Fruit fly (Drosophila melanogaster) whole organism, embryonic: ENCODE results near the gene alphaCOP.

Experiments
- CG10366 ChIP-seq: fragments of 200-800 bp; sonication (Bioruptor generic); IDR thresholded peaks from 2 replicates; pipeline ENCODE4 v1.3.6; 2022; ENCODE audit warnings: missing biosample characterization, missing genetic modification characterization
- CG11695 ChIP-seq: fragments of 200-800 bp; sonication (Bioruptor generic); IDR thresholded peaks from 3 replicates; pipeline ENCODE4 v1.3.6; 2022; ENCODE audit warnings: missing biosample characterization, missing genetic modification characterization
- CG12071 ChIP-seq: fragments of 200-800 bp; sonication (Bioruptor generic); optimal IDR thresholded peaks from 3 replicates; lab custom pipeline; 2018; ENCODE audit warnings: missing biosample characterization, mild to moderate bottlenecking, missing genetic modification characterization
- CG12659 ChIP-seq: fragments of 200-800 bp; sonication (Bioruptor generic); optimal IDR thresholded peaks from 3 replicates; lab custom pipeline; 2017; ENCODE audit warnings: mild to moderate bottlenecking, missing biosample characterization, missing genetic modification reagents, missing genetic modification characterization
- CG12942 ChIP-seq: fragments of 200-800 bp; sonication (Bioruptor generic); optimal IDR thresholded peaks from 3 replicates; lab custom pipeline; 2016; ENCODE audit warnings: missing biosample characterization, missing genetic modification characterization
- CG13624 ChIP-seq: fragments of 200-800 bp; sonication (Bioruptor generic); optimal IDR thresholded peaks from 2 replicates; lab custom pipeline; 2016; ENCODE audit warnings: missing biosample characterization, missing genetic modification characterization
- CG13775 ChIP-seq: fragments of 200-800 bp; sonication (Bioruptor generic); optimal IDR thresholded peaks from 3 replicates; lab custom pipeline; 2017; ENCODE audit warnings: missing biosample characterization, mild to moderate bottlenecking, missing genetic modification characterization
- CG14050 ChIP-seq: fragments of 200-800 bp; sonication (Bioruptor generic); IDR thresholded peaks from 3 replicates; pipeline ENCODE4 v1.3.6; 2022; ENCODE audit warnings: missing biosample characterization, missing genetic modification characterization
- CG14667 ChIP-seq: fragments of 200-800 bp; sonication (Bioruptor generic); IDR thresholded peaks from 2 replicates; pipeline ENCODE4 v1.3.6; 2022; ENCODE audit warnings: missing biosample characterization, missing genetic modification characterization
- CG15514 ChIP-seq: fragments of 200-800 bp; sonication (Bioruptor generic); optimal IDR thresholded peaks from 3 replicates; lab custom pipeline; 2017; ENCODE audit warnings: missing biosample characterization, missing genetic modification characterization, mild to moderate bottlenecking, moderate library complexity, missing genetic modification reagents
- CG15601 ChIP-seq: fragments of 200-800 bp; sonication (Bioruptor generic); optimal IDR thresholded peaks from 3 replicates; lab custom pipeline; 2019; ENCODE audit warnings: missing biosample characterization, mild to moderate bottlenecking, missing genetic modification characterization, moderate library complexity
- CG17829 ChIP-seq: fragments of 200-800 bp; optimal IDR thresholded peaks from 2 replicates; lab custom pipeline; 2019; ENCODE audit warnings: missing biosample characterization, mild to moderate bottlenecking, missing genetic modification characterization, moderate library complexity
- CG30403 ChIP-seq: fragments of 200-800 bp; sonication (Bioruptor generic); optimal IDR thresholded peaks from 3 replicates; lab custom pipeline; 2016; ENCODE audit warnings: missing biosample characterization, missing genetic modification characterization
- CG32532 ChIP-seq: fragments of 200-800 bp; sonication (Bioruptor generic); IDR thresholded peaks from 2 replicates; pipeline ENCODE4 v1.3.6; 2022; ENCODE audit warnings: missing biosample characterization, missing genetic modification characterization
- CG34376 ChIP-seq: fragments of 200-800 bp; sonication (Bioruptor generic); optimal IDR thresholded peaks from 2 replicates; lab custom pipeline; 2018; ENCODE audit warnings: missing biosample characterization, mild to moderate bottlenecking, missing genetic modification characterization
- CG43689 ChIP-seq: fragments of 200-800 bp; sonication (Bioruptor generic); IDR thresholded peaks from 2 replicates; pipeline ENCODE4 v1.3.6; 2022; ENCODE audit warnings: missing biosample characterization, missing genetic modification characterization
- CG8478 ChIP-seq: fragments of >200 bp; optimal IDR thresholded peaks from 2 replicates; lab custom pipeline; 2018
- CG9215 ChIP-seq: fragments of 200-800 bp; sonication (Bioruptor generic); IDR thresholded peaks from 2 replicates; pipeline ENCODE4 v1.3.6; 2022; ENCODE audit warnings: missing biosample characterization, missing genetic modification characterization
- CG9727 ChIP-seq: fragments of 200-800 bp; sonication (Bioruptor generic); optimal IDR thresholded peaks from 3 replicates; lab custom pipeline; 2017; ENCODE audit warnings: missing biosample characterization, mild to moderate bottlenecking, missing genetic modification characterization
- CG9797 ChIP-seq: fragments of 200-800 bp; sonication (Bioruptor generic); optimal IDR thresholded peaks from 3 replicates; lab custom pipeline; 2018; ENCODE audit warnings: missing biosample characterization, mild to moderate bottlenecking, missing genetic modification characterization
- Dbx ChIP-seq: fragments of 200-800 bp; sonication (Bioruptor generic); IDR thresholded peaks from 3 replicates; pipeline ENCODE4 v1.3.6; 2022; ENCODE audit warnings: missing biosample characterization, missing genetic modification characterization
- Drgx ChIP-seq: fragments of 200-800 bp; sonication (Bioruptor generic); IDR thresholded peaks from 2 replicates; pipeline ENCODE4 v1.3.6; 2022; ENCODE audit warnings: missing biosample characterization, missing genetic modification characterization
- Ets97D ChIP-seq: fragments of 200-800 bp; sonication (Bioruptor generic); optimal IDR thresholded peaks from 3 replicates; lab custom pipeline; 2016; ENCODE audit warnings: missing biosample characterization, missing genetic modification characterization
- Hand ChIP-seq: fragments of 200-800 bp; sonication (Bioruptor generic); optimal IDR thresholded peaks from 2 replicates; lab custom pipeline; 2017; ENCODE audit warnings: mild to moderate bottlenecking, missing biosample characterization, missing genetic modification reagents, missing genetic modification characterization
- Hsf ChIP-seq: fragments of 200-800 bp; sonication (Bioruptor generic); optimal IDR thresholded peaks from 3 replicates; lab custom pipeline; 2016; ENCODE audit warnings: missing biosample characterization, missing genetic modification characterization
- Myb ChIP-seq: fragments of 200-800 bp; sonication (Bioruptor generic); optimal IDR thresholded peaks from 2 replicates; lab custom pipeline; 2016; ENCODE audit warnings: missing biosample characterization, missing genetic modification characterization
- Neu2 ChIP-seq: fragments of 200-800 bp; sonication (Bioruptor generic); optimal IDR thresholded peaks from 3 replicates; lab custom pipeline; 2016; ENCODE audit warnings: missing biosample characterization, missing genetic modification characterization, borderline replicate concordance
- Oaz ChIP-seq: fragments of 200-800 bp; sonication (Bioruptor generic); IDR thresholded peaks from 2 replicates; pipeline ENCODE4 v1.3.6; 2022; ENCODE audit warnings: missing biosample characterization, missing genetic modification characterization
- Optix ChIP-seq: fragments of 200-800 bp; sonication (Bioruptor generic); IDR thresholded peaks from 3 replicates; pipeline ENCODE4 v1.3.6; 2022; ENCODE audit warnings: missing biosample characterization, missing genetic modification characterization
- Poxn ChIP-seq: fragments of 200-800 bp; sonication (Bioruptor generic); IDR thresholded peaks from 2 replicates; pipeline ENCODE4 v1.3.6; 2022; ENCODE audit warnings: missing biosample characterization, missing genetic modification characterization
- Scr ChIP-seq: fragments of 200-800 bp; sonication (Bioruptor generic); IDR thresholded peaks from 2 replicates; pipeline ENCODE4 v1.3.6; 2022; ENCODE audit warnings: missing biosample characterization, missing genetic modification characterization; ENCODE audit not compliant: partially characterized antibody
- TFAM ChIP-seq: fragments of 200-800 bp; sonication (Bioruptor generic); optimal IDR thresholded peaks from 2 replicates; lab custom pipeline; 2017; ENCODE audit warnings: missing biosample characterization, missing genetic modification characterization, inconsistent platforms
- Xrp1 ChIP-seq: fragments of 200-800 bp; sonication (Bioruptor generic); IDR thresholded peaks from 2 replicates; pipeline ENCODE4 v1.3.6; 2022; ENCODE audit warnings: missing biosample characterization, missing genetic modification characterization
- chm ChIP-seq: fragments of 200-800 bp; sonication (Bioruptor generic); IDR thresholded peaks from 2 replicates; pipeline ENCODE4 v1.3.6; 2022; ENCODE audit warnings: missing biosample characterization, missing genetic modification characterization
- da ChIP-seq: fragments of 200-800 bp; sonication (Bioruptor generic); optimal IDR thresholded peaks from 2 replicates; lab custom pipeline; 2016; ENCODE audit warnings: missing biosample characterization, missing genetic modification characterization
- esg ChIP-seq: fragments of 200-800 bp; sonication (Bioruptor generic); conservative IDR thresholded peaks from 2 replicates; pipeline ENCODE4 v1.3.6; 2022; ENCODE audit warnings: missing biosample characterization, missing genetic modification characterization
- fd102C ChIP-seq: fragments of 200-800 bp; sonication (Bioruptor generic); optimal IDR thresholded peaks from 2 replicates; lab custom pipeline; 2018; ENCODE audit warnings: missing biosample characterization, mild to moderate bottlenecking, missing genetic modification characterization, moderate library complexity
- fd3F ChIP-seq: fragments of 200-800 bp; sonication (Bioruptor generic); optimal IDR thresholded peaks from 2 replicates; lab custom pipeline; 2018; ENCODE audit warnings: missing biosample characterization, mild to moderate bottlenecking, missing genetic modification characterization, moderate library complexity
- ind ChIP-seq: fragments of 200-800 bp; sonication (Bioruptor generic); optimal IDR thresholded peaks from 3 replicates; lab custom pipeline; 2016; ENCODE audit warnings: missing biosample characterization, missing genetic modification characterization
- insv ChIP-seq, 2 experiments: fragments of 200-800 bp; sonication (Bioruptor generic); optimal IDR thresholded peaks; 3 replicates each; lab custom pipeline; 2016 to 2018; ENCODE audit warnings: missing biosample characterization in 2 of 2, missing genetic modification characterization in 2 of 2
- inv ChIP-seq: fragments of 200-800 bp; sonication (Bioruptor generic); IDR thresholded peaks from 2 replicates; pipeline ENCODE4 v1.3.6; 2022; ENCODE audit warnings: missing biosample characterization, missing genetic modification characterization; ENCODE audit not compliant: partially characterized antibody
- org-1 ChIP-seq: fragments of 200-800 bp; sonication (Bioruptor generic); optimal IDR thresholded peaks from 2 replicates; lab custom pipeline; 2017; ENCODE audit warnings: missing biosample characterization, missing genetic modification characterization
- row ChIP-seq: fragments of 200-800 bp; sonication (Bioruptor generic); IDR thresholded peaks from 3 replicates; pipeline ENCODE4 v1.3.6; 2022; ENCODE audit warnings: missing biosample characterization, missing genetic modification characterization
- salm ChIP-seq: fragments of 200-800 bp; sonication (Bioruptor generic); optimal IDR thresholded peaks from 2 replicates; lab custom pipeline; 2018; ENCODE audit warnings: missing biosample characterization, mild to moderate bottlenecking, missing genetic modification characterization
- sc ChIP-seq, 3 experiments: fragments of >200 bp in 2 of 3; fragments of 200-800 bp in 1 of 3; sonication (Bioruptor generic) in 1 of 3; optimal IDR thresholded peaks; 2 replicates in 2 of 3; 3 replicates in 1 of 3; lab custom pipeline; 2017; ENCODE audit warnings: mild to moderate bottlenecking in 1 of 3, missing biosample characterization in 1 of 3, missing genetic modification characterization in 1 of 3, missing genetic modification reagents in 1 of 3
- sna ChIP-seq: fragments of 200-800 bp; sonication (Bioruptor generic); IDR thresholded peaks from 2 replicates; pipeline ENCODE4 v1.3.6; 2022; ENCODE audit warnings: missing biosample characterization, missing genetic modification characterization; ENCODE audit not compliant: partially characterized antibody
- so ChIP-seq: fragments of 200-800 bp; sonication (Bioruptor generic); IDR thresholded peaks from 3 replicates; pipeline ENCODE4 v1.3.6; 2022; ENCODE audit warnings: missing biosample characterization, missing genetic modification characterization
- tna ChIP-seq: fragments of 200-800 bp; sonication (Bioruptor generic); IDR thresholded peaks from 2 replicates; pipeline ENCODE4 v1.3.6; 2022; ENCODE audit warnings: missing biosample characterization, missing genetic modification characterization; ENCODE audit not compliant: partially characterized antibody
- vnd ChIP-seq: fragments of 200-800 bp; sonication (Bioruptor generic); IDR thresholded peaks from 3 replicates; pipeline ENCODE4 v1.3.6; 2022; ENCODE audit warnings: missing biosample characterization, missing genetic modification characterization; ENCODE audit not compliant: partially characterized antibody
- wor ChIP-seq: fragments of 200-800 bp; sonication (Bioruptor generic); IDR thresholded peaks from 2 replicates; pipeline ENCODE4 v1.3.6; 2022; ENCODE audit warnings: missing biosample characterization, missing genetic modification characterization

Gene alphaCOP

DNA sequence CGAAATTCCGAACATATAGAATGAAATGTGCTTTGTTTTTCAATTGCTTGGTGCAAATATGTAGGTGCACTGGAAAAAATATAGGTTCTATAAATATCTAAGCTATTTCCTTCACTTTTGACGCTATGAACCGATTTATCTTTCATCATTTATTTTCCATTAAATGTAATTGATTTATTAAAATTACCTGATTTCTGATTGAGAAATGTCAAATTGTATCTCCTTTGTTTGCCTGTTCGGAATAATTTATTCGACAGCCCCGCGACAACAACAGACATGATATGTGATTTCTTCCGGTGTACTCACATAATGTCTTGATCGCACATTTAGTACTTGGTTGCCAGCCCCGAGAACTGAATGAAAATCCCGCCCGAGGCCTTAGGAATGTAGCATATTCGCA, 35.4 kb downstream of the alphaCOP start (continued):
- TF ChIP-seq Poxn (GFP tag; lab: Robert Waterston, UW) = no peak
- TF ChIP-seq fd3F = peak; percentile 20
- no peak for TF ChIP-seq chm (GFP tag; lab: Robert Waterston, UW)
- no peak for TF ChIP-seq sna (GFP tag; lab: Robert Waterston, UW)
- no peak for TF ChIP-seq Xrp1 (GFP tag; lab: Robert Waterston, UW)
- peak; percentile 26; the same call in 1 of the 2 replicates for TF ChIP-seq wor (GFP tag; lab: Robert Waterston, UW)
- peak; percentile 10; the same call in 1 of the 2 replicates for TF ChIP-seq CG14667 (GFP tag; lab: Robert Waterston, UW)
- no peak for TF ChIP-seq Ets97D (GFP tag; lab: Kevin White, UChicago)
- TF ChIP-seq CG14050 (GFP tag; lab: Robert Waterston, UW) = no peak
- TF ChIP-seq, all 482 proteins: peak for 125

dm6 chr3L:1602833-1603128, 42.2 kb downstream of the alphaCOP start, which contains the start of the genes CG18170 and CG33791:
Gene CG18170, plus strand, starts transcription at chr3L:1602954.
Gene CG33791, plus strand, starts transcription at chr3L:1602954.
- TF ChIP-seq fd102C (no peak), CG12942 (GFP tag; lab: Kevin White, UChicago) (no peak), CG10366 (no peak), CG9797 (GFP tag; lab: Kevin White, UChicago) (peak; percentile 39), CG12659 (GFP tag; lab: Kevin White, UChicago) (no peak), CG12071 (GFP tag; lab: Kevin White, UChicago) (no peak), CG13624 (GFP tag; lab: Kevin White, UChicago) (no peak), Dbx (GFP tag; lab: Robert Waterston, UW) (no peak), ind (GFP tag; lab: Kevin White, UChicago) (no peak), CG9727 (GFP tag; lab: Kevin White, UChicago) (peak; percentile 19), tna (GFP tag; lab: Robert Waterston, UW) (no peak), insv (GFP tag; optimal IDR thresholded peaks at IDR 0.05; lab: Kevin White, UChicago) (no peak), CG9215 (GFP tag; lab: Robert Waterston, UW) (no peak), CG13775 (peak; percentile 11), Ets97D (GFP tag; lab: Kevin White, UChicago) (peak; percentile 52), TFAM (GFP tag; lab: Kevin White, UChicago) (no peak), CG30403 (GFP tag; lab: Kevin White, UChicago) (no peak), Neu2 (GFP tag; lab: Kevin White, UChicago) (no peak), salm (tag; lab: Kevin White, UChicago) (no peak), Scr (GFP tag; lab: Robert Waterston, UW) (0 out of 2 replicates have a peak, but pooled peaks have one; percentile 3), Hsf (no peak), so (GFP tag; lab: Robert Waterston, UW) (no peak), Myb (GFP tag; lab: Kevin White, UChicago) (no peak), sc (optimal IDR thresholded peaks at IDR 0.05; lab: Kevin White, UChicago) (no peak), sc (GFP tag; optimal IDR thresholded peaks at IDR 0.05; lab: Kevin White, UChicago) (peak; percentile 1), Hand (no peak), CG34376 (GFP tag; lab: Kevin White, UChicago) (no peak), CG32532 (no peak), CG17829 (tag; lab: Kevin White, UChicago) (no peak), CG15514 (GFP tag; lab: Kevin White, UChicago) (peak; percentile 98), vnd (GFP tag; lab: Robert Waterston, UW) (no peak), CG15601 (tag; lab: Kevin White, UChicago) (peak; percentile 17), inv (GFP tag; lab: Robert Waterston, UW) (no peak), CG11695 (GFP tag; lab: Robert Waterston, UW) (no peak), row (GFP tag; lab: Robert Waterston, UW) (0 out of 3 replicates have a peak, but pooled peaks have one; percentile 0), Oaz (GFP tag; lab: Robert Waterston, UW) (no peak), Optix (no peak), da (no peak), esg (GFP tag; lab: Robert Waterston, UW) (no peak), CG8478 (lab: Kevin White, UChicago) (no peak), CG43689 (no peak), org-1 (GFP tag; lab: Kevin White, UChicago) (no peak), Drgx (GFP tag; lab: Robert Waterston, UW) (no peak)
